Worm (Caenorhabditis elegans) whole organism, L4 larva: Measurements from ENCODE around the gene rps-11.

Experiments
- aha-1 ChIP-seq: fragments of 150-350 bp; peaks from one replicate; lab custom pipeline; 2014; ENCODE audit warnings: missing biosample characterization, missing genetic modification characterization
- pha-4 ChIP-seq, 2 experiments: fragments of 150-350 bp in 1 of 2; fragments of 200-800 bp in 1 of 2; sonication (Bioruptor generic) in 1 of 2; IDR thresholded peaks in 1 of 2; optimal IDR thresholded peaks in 1 of 2; 2 replicates each; pipeline versions ENCODE4 v1.3.6 to Lab custom; 2014 to 2022; ENCODE audit warnings: missing genetic modification characterization in 2 of 2, missing genetic modification reagents in 2 of 2, missing biosample characterization in 1 of 2, missing compliant biosample characterization in 1 of 2
- skn-1 ChIP-seq: fragments of 150-350 bp; optimal IDR thresholded peaks from 2 replicates; lab custom pipeline; 2014; ENCODE audit warnings: missing biosample characterization, missing genetic modification characterization
- snpc-4 ChIP-seq: fragments of 150-350 bp; optimal IDR thresholded peaks from 2 replicates; lab custom pipeline; 2014; ENCODE audit warnings: missing biosample characterization, missing genetic modification characterization

DNA sequence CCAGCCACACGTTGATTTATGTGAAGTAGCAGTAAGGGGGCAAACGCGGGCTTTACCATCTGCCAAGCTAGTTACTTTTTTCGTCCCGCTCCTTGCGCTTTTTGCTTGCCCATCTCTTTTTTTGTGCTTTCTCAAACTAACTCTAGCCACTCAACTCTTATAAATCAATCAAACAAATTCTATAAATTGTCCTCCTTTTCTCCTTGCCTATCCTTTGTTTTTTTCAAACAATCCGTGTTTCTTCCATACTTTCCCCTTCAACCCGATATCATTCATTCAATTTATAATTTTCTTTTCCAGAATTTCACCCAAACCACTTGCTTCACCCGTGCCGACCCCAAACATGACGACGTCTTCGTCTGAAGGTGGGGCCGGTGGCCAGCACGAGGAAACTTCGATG lies 32.2 kb upstream of the rps-11 start, which contains the start of gene srgp-1:
- TF ChIP-seq skn-1 (tag; lab: Kevin White, UChicago) (no peak), pha-4 (GFP tag; IDR thresholded peaks at IDR 0.05; lab: Robert Waterston, UW) (no peak), pha-4 (tag; optimal IDR thresholded peaks at IDR 0.05; lab: Kevin White, UChicago) (no peak), aha-1 (tag; lab: Kevin White, UChicago) (no peak), snpc-4 (tag; lab: Kevin White, UChicago) (no peak)
